Worm (Caenorhabditis elegans) whole organism, late embryonic: Measurements from ENCODE around the gene K07F5.15.
"Not testable (repeated sequence)": the region's sequence is repeated elsewhere in the genome, so short reads cannot be mapped to it uniquely, and the experiment has no call there.

Experiments used
- C08G9.2 ChIP-seq: sonication (generic microtip); optimal IDR thresholded peaks from 2 replicates; lab custom pipeline; 2016; ENCODE audit warnings: mild to moderate bottlenecking, missing genetic modification characterization, moderate library complexity, missing compliant biosample characterization
- K09A11.1 ChIP-seq: sonication (generic microtip); optimal IDR thresholded peaks from 2 replicates; lab custom pipeline; 2017; ENCODE audit warnings: antibody characterized with exemption, mild to moderate bottlenecking, missing genetic modification characterization, missing compliant biosample characterization; ENCODE audit not compliant: insufficient read depth
- T23F11.4 ChIP-seq: fragments of 200-800 bp; sonication (Bioruptor generic); optimal IDR thresholded peaks from 2 replicates; lab custom pipeline; 2018; ENCODE audit warnings: mild to moderate bottlenecking, missing genetic modification characterization, missing compliant biosample characterization
- ceh-18 ChIP-seq: sonication (generic microtip); optimal IDR thresholded peaks from 2 replicates; lab custom pipeline; 2016; ENCODE audit warnings: missing genetic modification characterization, missing compliant biosample characterization
- ceh-22 ChIP-seq: sonication (generic microtip); optimal IDR thresholded peaks from 2 replicates; lab custom pipeline; 2017; ENCODE audit warnings: missing biosample characterization, missing genetic modification characterization
- ceh-30 ChIP-seq: fragments of 150-350 bp; optimal IDR thresholded peaks from 2 replicates; lab custom pipeline; 2014; ENCODE audit warnings: missing biosample characterization, missing genetic modification characterization
- ceh-34 ChIP-seq: sonication (generic microtip); optimal IDR thresholded peaks from 2 replicates; lab custom pipeline; 2016; ENCODE audit warnings: mild to moderate bottlenecking, missing genetic modification characterization, missing compliant biosample characterization
- ceh-45 ChIP-seq: fragments of 200-800 bp; sonication (Bioruptor generic); IDR thresholded peaks from 2 replicates; pipeline ENCODE4 v1.3.6; 2022; ENCODE audit warnings: missing genetic modification reagents, missing genetic modification characterization, missing compliant biosample characterization
- ceh-6 ChIP-seq: fragments of 200-800 bp; sonication (Bioruptor generic); optimal IDR thresholded peaks from 2 replicates; lab custom pipeline; 2018; ENCODE audit warnings: mild to moderate bottlenecking, missing genetic modification characterization, missing compliant biosample characterization
- che-1 ChIP-seq: sonication (generic microtip); optimal IDR thresholded peaks from 2 replicates; lab custom pipeline; 2016; ENCODE audit warnings: mild to moderate bottlenecking, missing genetic modification characterization, missing compliant biosample characterization
- dve-1 ChIP-seq: sonication (generic microtip); optimal IDR thresholded peaks from 2 replicates; lab custom pipeline; 2017; ENCODE audit warnings: antibody characterized with exemption, mild to moderate bottlenecking, missing genetic modification characterization, missing compliant biosample characterization
- fax-1 ChIP-seq: sonication (generic microtip); optimal IDR thresholded peaks from 2 replicates; lab custom pipeline; 2016; ENCODE audit warnings: missing genotype, missing genetic modification characterization, missing compliant biosample characterization
- fkh-10 ChIP-seq: fragments of 150-350 bp; optimal IDR thresholded peaks from 2 replicates; lab custom pipeline; 2014; ENCODE audit warnings: missing biosample characterization, missing genetic modification reagents, missing genetic modification characterization
- gmeb-2 ChIP-seq: sonication (generic microtip); optimal IDR thresholded peaks from 2 replicates; lab custom pipeline; 2016; ENCODE audit warnings: missing genetic modification characterization, inconsistent platforms, missing compliant biosample characterization
- hlh-13 ChIP-seq: fragments of 200-800 bp; sonication (Bioruptor generic); optimal IDR thresholded peaks from 2 replicates; lab custom pipeline; 2018; ENCODE audit warnings: mild to moderate bottlenecking, missing genetic modification characterization, missing compliant biosample characterization
- hlh-15 ChIP-seq: sonication (generic microtip); optimal IDR thresholded peaks from 2 replicates; lab custom pipeline; 2016; ENCODE audit warnings: missing genetic modification characterization, missing compliant biosample characterization
- hlh-30 ChIP-seq: sonication (generic microtip); optimal IDR thresholded peaks from 2 replicates; lab custom pipeline; 2017; ENCODE audit warnings: antibody characterized with exemption, missing genetic modification characterization, missing compliant biosample characterization; ENCODE audit not compliant: insufficient read depth
- lim-6 ChIP-seq: sonication (generic microtip); optimal IDR thresholded peaks from 2 replicates; lab custom pipeline; 2016; ENCODE audit warnings: missing genetic modification characterization, missing compliant biosample characterization
- lin-11 ChIP-seq: fragments of 200-800 bp; sonication (Bioruptor generic); optimal IDR thresholded peaks from 2 replicates; lab custom pipeline; 2018; ENCODE audit warnings: mild to moderate bottlenecking, missing genetic modification characterization, missing compliant biosample characterization
- madf-2 ChIP-seq: sonication (generic microtip); optimal IDR thresholded peaks from 2 replicates; lab custom pipeline; 2017; ENCODE audit warnings: missing genetic modification characterization, missing compliant biosample characterization
- npax-4 ChIP-seq: sonication (generic microtip); optimal IDR thresholded peaks from 2 replicates; lab custom pipeline; 2016; ENCODE audit warnings: missing genetic modification characterization, missing compliant biosample characterization
- pat-9 ChIP-seq: fragments of 200-800 bp; sonication (Bioruptor generic); optimal IDR thresholded peaks from 2 replicates; lab custom pipeline; 2018; ENCODE audit warnings: mild to moderate bottlenecking, missing genetic modification characterization, moderate library complexity, missing compliant biosample characterization
- pqm-1 ChIP-seq: sonication (generic microtip); optimal IDR thresholded peaks from 2 replicates; lab custom pipeline; 2016; ENCODE audit warnings: missing genetic modification characterization, missing compliant biosample characterization
- ref-2 ChIP-seq: sonication (generic microtip); optimal IDR thresholded peaks from 2 replicates; lab custom pipeline; 2016; ENCODE audit warnings: missing genetic modification characterization, missing compliant biosample characterization
- sox-4 ChIP-seq: sonication (generic microtip); optimal IDR thresholded peaks from 2 replicates; lab custom pipeline; 2017; ENCODE audit warnings: mild to moderate bottlenecking, missing genetic modification characterization, inconsistent platforms, missing compliant biosample characterization
- tbx-7 ChIP-seq: sonication (generic microtip); optimal IDR thresholded peaks from 2 replicates; lab custom pipeline; 2016; ENCODE audit warnings: missing genotype, missing genetic modification characterization, missing compliant biosample characterization
- unc-3 ChIP-seq, 2 experiments: fragments of 200-800 bp in 1 of 2; sonication (Bioruptor generic) in 1 of 2; sonication (generic microtip) in 1 of 2; conservative IDR thresholded peaks in 1 of 2; optimal IDR thresholded peaks in 1 of 2; 2 replicates each; pipeline versions ENCODE4 v1.3.6 to Lab custom; 2016 to 2022; ENCODE audit warnings: missing compliant biosample characterization in 2 of 2, missing genetic modification characterization in 2 of 2, missing genetic modification reagents in 1 of 2
- unc-55 ChIP-seq: sonication (generic microtip); optimal IDR thresholded peaks from 2 replicates; lab custom pipeline; 2017; ENCODE audit warnings: missing biosample characterization, missing genetic modification reagents, missing genetic modification characterization
- unc-86 ChIP-seq: sonication (generic microtip); optimal IDR thresholded peaks from 2 replicates; lab custom pipeline; 2016; ENCODE audit warnings: missing genetic modification characterization, missing compliant biosample characterization
- ztf-16 ChIP-seq: sonication (generic microtip); optimal IDR thresholded peaks from 2 replicates; lab custom pipeline; 2017; ENCODE audit warnings: missing genetic modification characterization, missing compliant biosample characterization

Gene K07F5.15

DNA sequence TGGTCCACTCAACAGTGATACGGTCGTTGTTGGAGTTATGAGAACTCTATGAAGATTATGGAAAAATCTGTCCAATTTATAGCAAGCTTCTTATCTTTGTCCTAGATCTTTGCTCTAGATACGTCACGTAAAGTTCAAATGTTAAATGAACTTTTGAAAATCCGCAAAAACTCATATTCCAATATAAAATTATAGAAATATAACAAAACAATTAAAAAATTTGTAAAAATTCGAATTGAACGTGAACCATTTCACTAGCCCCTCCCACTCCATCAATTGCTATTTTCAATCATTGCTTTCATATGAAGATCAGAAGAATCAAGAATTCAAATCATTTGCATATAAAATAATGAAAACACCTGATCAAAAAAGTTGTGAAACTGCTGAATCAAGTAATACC, 32.3 kb upstream of the K07F5.15 start, which contains the start of gene kin-21:
TSS of gene kin-21 (plus strand) at position 301 of the 400 bp plus-strand sequence.
- TF ChIP-seq pat-9 (no peak), gmeb-2 (tag; lab: Kevin White, UChicago) (no peak)

DNA sequence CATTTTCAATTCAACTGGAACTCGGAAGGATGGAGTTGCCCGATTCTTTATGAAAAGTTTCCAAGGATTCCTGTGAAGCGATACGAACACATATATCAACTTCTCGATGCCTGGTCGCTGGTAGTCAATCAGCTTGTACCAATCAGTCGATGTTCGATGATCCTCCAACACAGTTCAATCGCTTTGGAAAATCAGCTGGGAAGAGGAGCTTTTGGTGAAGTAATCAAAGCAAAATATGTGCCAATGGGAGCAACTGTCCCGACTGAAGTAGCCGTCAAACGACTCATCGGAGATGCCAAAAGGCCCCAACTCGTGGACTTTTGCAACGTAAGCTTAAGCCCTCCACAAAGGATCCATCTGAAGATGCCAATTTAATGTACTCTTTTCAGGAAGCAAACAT, 31.5 kb upstream of the K07F5.15 start:
- TF ChIP-seq ceh-18 (tag; lab: Kevin White, UChicago) (no peak), che-1 (no peak), C08G9.2 (tag; lab: Kevin White, UChicago) (no peak), pqm-1 (tag; lab: Kevin White, UChicago) (no peak)

ce11 chrIV:9836317-9836716, 28.6 kb upstream of the K07F5.15 start, which contains the start of gene msp-81:
TSS of gene msp-81 (minus strand) at chrIV:9836417.
- TF ChIP-seq unc-3 (GFP tag; conservative IDR thresholded peaks at IDR 0.05; lab: Robert Waterston, UW): no peak
- no peak for TF ChIP-seq unc-3 (tag; optimal IDR thresholded peaks at IDR 0.05; lab: Kevin White, UChicago)
- no peak for TF ChIP-seq unc-86 (tag; lab: Kevin White, UChicago)
- TF ChIP-seq ztf-16 (tag; lab: Kevin White, UChicago): no peak
- TF ChIP-seq npax-4 (tag; lab: Kevin White, UChicago): no peak
- TF ChIP-seq gmeb-2 (tag; lab: Kevin White, UChicago): no peak
- TF ChIP-seq pat-9: no peak
- TF ChIP-seq fkh-10 (GFP tag; lab: Kevin White, UChicago): no peak
- no peak for TF ChIP-seq lim-6
- TF ChIP-seq hlh-30 (tag; lab: Kevin White, UChicago): no peak
- TF ChIP-seq ceh-34: no peak
- no peak for TF ChIP-seq dve-1

DNA sequence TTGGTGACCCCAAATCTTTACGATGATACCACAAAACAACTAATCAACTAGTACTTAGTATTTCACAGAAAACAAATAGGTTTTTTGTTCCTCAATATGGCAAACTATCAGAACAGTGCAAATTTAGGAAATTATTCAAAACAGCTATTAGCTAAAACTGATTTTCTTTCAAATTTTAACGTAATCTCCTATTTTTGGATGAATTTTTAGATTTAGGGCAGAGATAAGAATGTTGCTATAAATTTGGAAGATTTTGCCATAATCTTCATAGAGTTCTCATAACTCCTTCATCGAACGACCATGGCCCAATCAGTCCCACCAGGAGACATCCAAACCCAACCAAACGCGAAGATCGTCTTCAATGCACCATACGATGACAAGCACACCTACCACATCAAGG, 27.5 kb upstream of the K07F5.15 start, which contains the start of gene msp-10:
TSS of gene msp-10 (plus strand) at position 301 of the 400 bp plus-strand sequence.
- TF ChIP-seq fax-1 (tag; lab: Kevin White, UChicago); ceh-22 (tag; lab: Kevin White, UChicago); unc-55 (GFP tag; lab: Kevin White, UChicago): not testable (repeated sequence)

- no peak for TF ChIP-seq hlh-13
Observed at ce11 chrIV:9840984-9841590, 23.8 kb upstream of the K07F5.15 start, which contains the start of the genes kin-24 and msp-56. TSS of gene kin-24 (minus strand) at chrIV:9841084. TSS of gene msp-56 (plus strand) at chrIV:9841540.

DNA sequence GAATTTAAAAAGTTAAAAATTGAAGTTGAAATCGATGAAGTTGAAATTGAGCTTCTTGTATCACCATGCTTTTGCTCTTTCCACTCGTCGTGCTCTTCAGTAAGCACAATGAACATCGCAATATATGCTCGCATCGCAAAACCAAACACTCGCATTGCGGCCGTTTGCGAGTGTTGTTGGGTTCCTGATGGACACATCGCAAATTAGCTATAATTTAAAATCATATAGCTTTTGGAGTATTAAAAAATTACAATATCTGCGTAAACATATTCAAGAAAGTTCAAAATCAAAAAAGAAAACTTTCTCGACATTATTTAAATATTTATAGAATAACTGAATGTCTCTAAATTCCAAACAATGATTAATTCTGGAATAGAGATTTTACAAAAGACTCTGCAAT, 22.8 kb upstream of the K07F5.15 start, which contains the start of gene K07F5.17:
TSS of gene K07F5.17 (plus strand) at position 301 of the 400 bp plus-strand sequence.
- TF ChIP-seq K09A11.1 (tag; lab: Kevin White, UChicago) (no peak), hlh-30 (tag; lab: Kevin White, UChicago) (no peak), tbx-7 (no peak), lin-11 (tag; lab: Kevin White, UChicago) (no peak), hlh-15 (no peak), ref-2 (no peak), ceh-34 (no peak), ceh-30 (tag; lab: Kevin White, UChicago) (no peak), T23F11.4 (GFP tag; lab: Kevin White, UChicago) (no peak), ztf-16 (tag; lab: Kevin White, UChicago) (no peak), madf-2 (no peak), ceh-45 (GFP tag; lab: Robert Waterston, UW) (no peak)

DNA sequence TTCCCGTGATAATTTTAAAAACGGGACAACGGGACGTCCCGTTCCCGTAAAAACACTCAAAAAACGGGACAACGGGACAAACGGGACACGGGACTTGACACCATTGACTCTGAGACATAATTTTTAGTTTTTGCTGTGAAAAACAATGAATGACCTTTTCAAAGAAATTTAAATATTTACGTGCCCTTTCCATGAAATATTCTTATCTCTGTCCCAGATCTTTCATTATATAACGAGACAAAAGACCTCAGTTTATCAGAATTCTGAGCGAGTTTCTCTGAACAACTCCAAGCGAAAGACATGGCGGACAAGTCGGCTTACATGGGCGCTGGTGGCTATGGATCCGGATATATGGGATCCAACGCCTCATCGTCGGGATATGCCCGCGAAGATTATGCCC, 21.1 kb upstream of the K07F5.15 start, which contains the start of gene nspd-2:
TSS of gene nspd-2 (plus strand) at position 301 of the 400 bp plus-strand sequence.
- TF ChIP-seq hlh-13 (no peak), ceh-6 (GFP tag; lab: Kevin White, UChicago) (no peak), sox-4 (no peak), gmeb-2 (tag; lab: Kevin White, UChicago) (no peak)
